Fruit fly (Drosophila melanogaster) whole organism, prepupa: ENCODE measurements around the gene RpS7.

ENCODE experiments used
- CG10631 ChIP-seq: fragments of 200-800 bp; sonication (Bioruptor generic); optimal IDR thresholded peaks from 2 replicates; lab custom pipeline; 2016; ENCODE audit warnings: missing biosample characterization, missing genetic modification characterization
- CG10669 ChIP-seq: fragments of 200-800 bp; sonication (Bioruptor generic); optimal IDR thresholded peaks from 3 replicates; lab custom pipeline; 2018; ENCODE audit warnings: missing biosample characterization, mild to moderate bottlenecking, missing genetic modification characterization, moderate library complexity
- CG11902 ChIP-seq: fragments of 200-800 bp; sonication (Bioruptor generic); optimal IDR thresholded peaks from 3 replicates; lab custom pipeline; 2016; ENCODE audit warnings: missing biosample characterization, missing genetic modification characterization
- CG15336 ChIP-seq: fragments of 200-800 bp; sonication (Bioruptor generic); IDR thresholded peaks from 2 replicates; pipeline ENCODE4 v1.3.6; 2022; ENCODE audit warnings: missing biosample characterization, missing genetic modification characterization
- CG1621 ChIP-seq: fragments of 200-800 bp; sonication (Bioruptor generic); optimal IDR thresholded peaks from 3 replicates; lab custom pipeline; 2018; ENCODE audit warnings: missing biosample characterization, mild to moderate bottlenecking, missing genetic modification characterization
- CG3032 ChIP-seq: fragments of 200-800 bp; optimal IDR thresholded peaks from 2 replicates; lab custom pipeline; 2019; ENCODE audit warnings: missing biosample characterization, mild to moderate bottlenecking, missing genetic modification characterization, moderate library complexity
- CG32006 ChIP-seq: fragments of 200-800 bp; sonication (Bioruptor generic); optimal IDR thresholded peaks from 3 replicates; lab custom pipeline; 2017; ENCODE audit warnings: missing biosample characterization, mild to moderate bottlenecking, missing genetic modification characterization
- CG34406 ChIP-seq: fragments of 200-800 bp; sonication (Bioruptor generic); optimal IDR thresholded peaks from 3 replicates; lab custom pipeline; 2016; ENCODE audit warnings: missing biosample characterization, missing genetic modification characterization
- CG3919 ChIP-seq: fragments of 200-800 bp; sonication (Bioruptor generic); optimal IDR thresholded peaks from 3 replicates; lab custom pipeline; 2016; ENCODE audit warnings: missing biosample characterization, missing genetic modification characterization
- CG6163 ChIP-seq: fragments of 200-800 bp; sonication (Bioruptor generic); IDR thresholded peaks from 3 replicates; pipeline ENCODE4 v1.3.6; 2022; ENCODE audit warnings: missing biosample characterization, missing genetic modification characterization
- CG6792 ChIP-seq: fragments of 200-800 bp; sonication (Bioruptor generic); optimal IDR thresholded peaks from 3 replicates; lab custom pipeline; 2016; ENCODE audit warnings: missing biosample characterization, missing genetic modification characterization
- CG6808 ChIP-seq: fragments of 200-800 bp; sonication (Bioruptor generic); optimal IDR thresholded peaks from 3 replicates; lab custom pipeline; 2017; ENCODE audit warnings: missing biosample characterization, missing genetic modification characterization, mild to moderate bottlenecking, moderate library complexity, missing genetic modification reagents
- CG6854 ChIP-seq: fragments of 200-800 bp; sonication (Bioruptor generic); optimal IDR thresholded peaks from 2 replicates; lab custom pipeline; 2017; ENCODE audit warnings: missing biosample characterization, mild to moderate bottlenecking, missing genetic modification characterization
- CG7368 ChIP-seq: fragments of 200-800 bp; sonication (Bioruptor generic); optimal IDR thresholded peaks from 3 replicates; lab custom pipeline; 2016; ENCODE audit warnings: missing biosample characterization, missing genetic modification characterization
- CG8319 ChIP-seq: fragments of 200-800 bp; sonication (Bioruptor generic); optimal IDR thresholded peaks from 3 replicates; lab custom pipeline; 2016; ENCODE audit warnings: missing biosample characterization, missing genetic modification characterization
- CG8632 ChIP-seq: fragments of 200-800 bp; sonication (Bioruptor generic); optimal IDR thresholded peaks from 3 replicates; lab custom pipeline; 2016; ENCODE audit warnings: missing biosample characterization, missing genetic modification characterization
- CG9139 ChIP-seq: fragments of 200-800 bp; sonication (Bioruptor generic); optimal IDR thresholded peaks from 3 replicates; lab custom pipeline; 2017; ENCODE audit warnings: missing biosample characterization, mild to moderate bottlenecking, missing genetic modification characterization
- Eip75B ChIP-seq: fragments of 200-800 bp; sonication (Bioruptor generic); optimal IDR thresholded peaks from 3 replicates; lab custom pipeline; 2016; ENCODE audit warnings: missing biosample characterization, missing genetic modification characterization
- Eip78C ChIP-seq: fragments of 200-800 bp; sonication (Bioruptor generic); peaks from one replicate; lab custom pipeline; 2016; ENCODE audit warnings: missing biosample characterization, missing genetic modification characterization
- Ets21C ChIP-seq: fragments of 200-800 bp; sonication (Bioruptor generic); optimal IDR thresholded peaks from 3 replicates; lab custom pipeline; 2016; ENCODE audit warnings: missing biosample characterization, missing genetic modification characterization
- Hr38 ChIP-seq: sonication (Bioruptor generic); optimal IDR thresholded peaks from 2 replicates; lab custom pipeline; 2016; ENCODE audit warnings: missing biosample characterization, missing genetic modification characterization
- Hr4 ChIP-seq: fragments of 200-800 bp; sonication (Bioruptor generic); optimal IDR thresholded peaks from 3 replicates; lab custom pipeline; 2016; ENCODE audit warnings: missing biosample characterization, missing genetic modification characterization
- Lpt ChIP-seq: fragments of 200-800 bp; sonication (Bioruptor generic); optimal IDR thresholded peaks from 3 replicates; lab custom pipeline; 2016; ENCODE audit warnings: missing biosample characterization, missing genetic modification characterization
- Met ChIP-seq: fragments of 200-800 bp; sonication (Bioruptor generic); optimal IDR thresholded peaks from 3 replicates; lab custom pipeline; 2016; ENCODE audit warnings: missing biosample characterization, missing genetic modification characterization
- OdsH ChIP-seq: fragments of 200-800 bp; sonication (Bioruptor generic); optimal IDR thresholded peaks from 3 replicates; lab custom pipeline; 2016; ENCODE audit warnings: missing biosample characterization, missing genetic modification characterization
- Sox102F ChIP-seq: fragments of 200-800 bp; sonication (Bioruptor generic); optimal IDR thresholded peaks from 2 replicates; lab custom pipeline; 2016; ENCODE audit warnings: missing biosample characterization, mild to moderate bottlenecking, missing genetic modification characterization
- Sox14 ChIP-seq: fragments of 200-800 bp; sonication (Bioruptor generic); optimal IDR thresholded peaks from 3 replicates; lab custom pipeline; 2016; ENCODE audit warnings: missing biosample characterization, missing genetic modification characterization
- acj6 ChIP-seq: fragments of 200-800 bp; sonication (Bioruptor generic); optimal IDR thresholded peaks from 3 replicates; lab custom pipeline; 2016; ENCODE audit warnings: missing biosample characterization, missing genetic modification characterization
- cyc ChIP-seq: fragments of 200-800 bp; sonication (Bioruptor generic); optimal IDR thresholded peaks from 3 replicates; lab custom pipeline; 2016; ENCODE audit warnings: missing biosample characterization, missing genetic modification characterization
- dac ChIP-seq: fragments of 200-800 bp; sonication (Bioruptor generic); optimal IDR thresholded peaks from 2 replicates; lab custom pipeline; 2017; ENCODE audit warnings: missing biosample characterization, mild to moderate bottlenecking, missing genetic modification characterization
- dsx ChIP-seq: fragments of 200-800 bp; optimal IDR thresholded peaks from 3 replicates; lab custom pipeline; 2019; ENCODE audit warnings: missing biosample characterization, mild to moderate bottlenecking, missing genetic modification characterization, moderate library complexity; ENCODE audit not compliant: poor library complexity, severe bottlenecking
- eg ChIP-seq: fragments of 200-800 bp; sonication (Bioruptor generic); IDR thresholded peaks from 3 replicates; pipeline ENCODE4 v1.3.6; 2022; ENCODE audit warnings: missing biosample characterization, missing genetic modification characterization
- esn ChIP-seq: fragments of 200-800 bp; sonication (Bioruptor generic); optimal IDR thresholded peaks from 2 replicates; lab custom pipeline; 2016; ENCODE audit warnings: missing biosample characterization, mild to moderate bottlenecking, missing genetic modification characterization, moderate library complexity
- fd59A ChIP-seq: fragments of 200-800 bp; sonication (Bioruptor generic); optimal IDR thresholded peaks from 2 replicates; lab custom pipeline; 2017; ENCODE audit warnings: missing biosample characterization, mild to moderate bottlenecking, missing genetic modification characterization, missing genetic modification reagents
- fd85E ChIP-seq: fragments of 200-800 bp; sonication (Bioruptor generic); optimal IDR thresholded peaks from 3 replicates; lab custom pipeline; 2016; ENCODE audit warnings: missing biosample characterization, missing genetic modification characterization
- net ChIP-seq: fragments of 200-800 bp; sonication (Bioruptor generic); optimal IDR thresholded peaks from 3 replicates; lab custom pipeline; 2016; ENCODE audit warnings: missing biosample characterization, missing genetic modification characterization
- pdm3 ChIP-seq: fragments of 200-800 bp; sonication (Bioruptor generic); optimal IDR thresholded peaks from 3 replicates; lab custom pipeline; 2016; ENCODE audit warnings: missing biosample characterization, missing genetic modification characterization
- spab ChIP-seq: fragments of 200-800 bp; sonication (Bioruptor generic); optimal IDR thresholded peaks from 2 replicates; lab custom pipeline; 2017; ENCODE audit warnings: missing biosample characterization, mild to moderate bottlenecking, missing genetic modification characterization, missing genetic modification reagents
- ss ChIP-seq, 2 experiments: fragments of 200-800 bp; sonication (Bioruptor generic); optimal IDR thresholded peaks; 2 replicates in 1 of 2; 3 replicates in 1 of 2; lab custom pipeline; 2017 to 2018; ENCODE audit warnings: mild to moderate bottlenecking in 2 of 2, missing biosample characterization in 2 of 2, missing genetic modification characterization in 2 of 2, moderate library complexity in 1 of 2
- svp ChIP-seq: fragments of 200-800 bp; sonication (Bioruptor generic); peaks from one replicate; lab custom pipeline; 2016; ENCODE audit warnings: missing biosample characterization, missing genetic modification characterization
- vri ChIP-seq: fragments of 200-800 bp; sonication (Bioruptor generic); optimal IDR thresholded peaks from 3 replicates; lab custom pipeline; 2016; ENCODE audit warnings: missing biosample characterization, mild to moderate bottlenecking, missing genetic modification characterization

Gene RpS7

dm6 chr3R:30208011-30208410, 809 bp downstream of the RpS7 start:
- no peak for TF ChIP-seq pdm3 (GFP tag; lab: Kevin White, UChicago)
- no peak for TF ChIP-seq spab (GFP tag; lab: Kevin White, UChicago)
- TF ChIP-seq CG32006 (GFP tag; lab: Kevin White, UChicago): no peak
- TF ChIP-seq ss (GFP tag; optimal IDR thresholded peaks at IDR 0.05; lab: Kevin White, UChicago): no peak
- no peak for TF ChIP-seq OdsH (GFP tag; lab: Kevin White, UChicago)
- no peak for TF ChIP-seq CG6792 (GFP tag; lab: Kevin White, UChicago)
- TF ChIP-seq CG34406 (GFP tag; lab: Kevin White, UChicago): no peak

dm6 chr3R:30205946-30206345, 2.9 kb downstream of the RpS7 start:
- peak; percentile 1 for TF ChIP-seq esn
- TF ChIP-seq spab (GFP tag; lab: Kevin White, UChicago): no peak
- TF ChIP-seq eg (GFP tag; lab: Robert Waterston, UW): 0 out of 3 replicates have a peak, but pooled peaks have one; percentile 10
- TF ChIP-seq Eip78C: peak; percentile 4

- TF ChIP-seq esn (no peak), CG8632 (GFP tag; lab: Kevin White, UChicago) (no peak), svp (GFP tag; lab: Kevin White, UChicago) (peak; percentile 19), vri (GFP tag; lab: Kevin White, UChicago) (no peak)
Measured at dm6 chr3R:30204004-30204603, 4.7 kb downstream of the RpS7 start.

- peak; percentile 61 to 72 for TF ChIP-seq ss (GFP tag; optimal IDR thresholded peaks at IDR 0.05; lab: Kevin White, UChicago)
- TF ChIP-seq CG11902 (GFP tag; lab: Kevin White, UChicago): peak; percentile 69
- peak; percentile 69 for TF ChIP-seq pdm3 (GFP tag; lab: Kevin White, UChicago)
- peak; percentile 70 for TF ChIP-seq CG6792 (GFP tag; lab: Kevin White, UChicago)
- peak; percentile 66 for TF ChIP-seq CG6808
- TF ChIP-seq Hr4 (GFP tag; lab: Kevin White, UChicago): peak; percentile 78
- peak; percentile 69 for TF ChIP-seq CG3032 (tag; lab: Kevin White, UChicago)
- peak; percentile 64; the same call in 1 of the 2 replicates for TF ChIP-seq CG15336 (GFP tag; lab: Robert Waterston, UW)
- peak; percentile 72 for TF ChIP-seq CG10669
- peak; percentile 85 for TF ChIP-seq CG32006 (GFP tag; lab: Kevin White, UChicago)
- TF ChIP-seq CG6854: no peak
- TF ChIP-seq Hr38 (GFP tag; lab: Kevin White, UChicago): no peak
- TF ChIP-seq Met: peak; percentile 65
- peak; percentile 69 for TF ChIP-seq net (GFP tag; lab: Kevin White, UChicago)
- no peak for TF ChIP-seq Ets21C (GFP tag; lab: Kevin White, UChicago)
- TF ChIP-seq vri (GFP tag; lab: Kevin White, UChicago): peak; percentile 24
- peak; percentile 2 for TF ChIP-seq CG9139 (GFP tag; lab: Kevin White, UChicago)
- peak; percentile 48 for TF ChIP-seq spab (GFP tag; lab: Kevin White, UChicago)
- TF ChIP-seq svp (GFP tag; lab: Kevin White, UChicago): peak; percentile 67
- TF ChIP-seq Sox14 (GFP tag; lab: Kevin White, UChicago): peak; percentile 40
- TF ChIP-seq CG7368 (GFP tag; lab: Kevin White, UChicago): peak; percentile 70
- TF ChIP-seq Eip78C: peak; percentile 94
- peak; percentile 60 for TF ChIP-seq acj6 (GFP tag; lab: Kevin White, UChicago)
- TF ChIP-seq CG10631: peak; percentile 64
- peak; percentile 80 for TF ChIP-seq Lpt (GFP tag; lab: Kevin White, UChicago)
- peak; percentile 67 for TF ChIP-seq CG8319 (GFP tag; lab: Kevin White, UChicago)
- peak; percentile 13 for TF ChIP-seq fd85E
- TF ChIP-seq CG1621 (tag; lab: Kevin White, UChicago): peak; percentile 46
- TF ChIP-seq fd59A (GFP tag; lab: Kevin White, UChicago): peak; percentile 42
- TF ChIP-seq cyc: peak; percentile 48
- peak; percentile 74 for TF ChIP-seq CG3919 (GFP tag; lab: Kevin White, UChicago)
- TF ChIP-seq Sox102F (GFP tag; lab: Kevin White, UChicago): no peak
- TF ChIP-seq dac (GFP tag; lab: Kevin White, UChicago): peak; percentile 59
- TF ChIP-seq dsx (GFP tag; lab: Kevin White, UChicago): peak; percentile 60
- TF ChIP-seq CG8632 (GFP tag; lab: Kevin White, UChicago): peak; percentile 14
- TF ChIP-seq CG6163 (GFP tag; lab: Robert Waterston, UW): peak; percentile 84
- TF ChIP-seq Eip75B (GFP tag; lab: Kevin White, UChicago): peak; percentile 79
Measured at dm6 chr3R:30203104-30203986, 5.5 kb downstream of the RpS7 start.
